Fruit fly (Drosophila melanogaster) Kc167 (cell line): Measurements from ENCODE around the gene CG9270.

Experiments
- Myc ChIP-seq: fragments of >200 bp; optimal IDR thresholded peaks from 2 replicates; lab custom pipeline; 2017; ENCODE audit warnings: missing external identifiers
- insv ChIP-seq: fragments of >200 bp; optimal IDR thresholded peaks from 3 replicates; lab custom pipeline; 2018; ENCODE audit warnings: missing external identifiers

dm6 chr2L:20943148-20943547 lies 9.2 kb upstream of the CG9270 start:
- TF ChIP-seq insv (lab: Kevin White, UChicago) (no peak), Myc (no peak)
